Fruit fly (Drosophila melanogaster): ENCODE results near the gene CG31198.
A peak's percentile ranks its signal among the peaks of the same experiment; 100 is the strongest.

The CG31198 gene

dm6 chr3R:21777660-21778059 lies 23.5 kb downstream of the CG31198 start, which contains the start of gene Polr1H:
Polr1H (minus strand) TSS chr3R:21777847.
- peak; percentile 90 for TF ChIP-seq dm (GFP tag; optimal IDR thresholded peaks at IDR 0.05)
- TF ChIP-seq Pdp1 (GFP tag; optimal IDR thresholded peaks at IDR 0.05): peak in 1 of 2 experiments; percentile 75
- TF ChIP-seq jing (GFP tag; optimal IDR thresholded peaks at IDR 0.05): no peak
- peak; percentile 59 for TF ChIP-seq CG13287 (GFP tag; IDR thresholded peaks at IDR 0.05; ENCODE audit: partially characterized antibody)
- TF ChIP-seq Ets97D (GFP tag; optimal IDR thresholded peaks at IDR 0.05): peak; percentile 72
- TF ChIP-seq Dref (GFP tag; IDR thresholded peaks at IDR 0.05): no peak
- peak; percentile 87 for TF ChIP-seq E2f2 (GFP tag; IDR thresholded peaks at IDR 0.05)
- TF ChIP-seq Aef1 (GFP tag; IDR thresholded peaks at IDR 0.05): no peak
- 0 out of 4 replicates have a peak, but pooled peaks have one; percentile 57 for TF ChIP-seq chinmo (GFP tag; IDR thresholded peaks at IDR 0.05; ENCODE audit: partially characterized antibody)
- no peak for TF ChIP-seq CG2120 (GFP tag; optimal IDR thresholded peaks at IDR 0.05)
- TF ChIP-seq ken (GFP tag; IDR thresholded peaks at IDR 0.05): no peak
- no peak for TF ChIP-seq CG6683 (GFP tag; optimal IDR thresholded peaks at IDR 0.05)
- TF ChIP-seq CG34422 (GFP tag; IDR thresholded peaks at IDR 0.05): no peak
- TF ChIP-seq onecut (GFP tag; IDR thresholded peaks at IDR 0.05): no peak
- TF ChIP-seq Asciz (GFP tag; optimal IDR thresholded peaks at IDR 0.05): no peak
- TF ChIP-seq run (tag; optimal IDR thresholded peaks at IDR 0.05): no peak
- TF ChIP-seq btn (GFP tag; optimal IDR thresholded peaks at IDR 0.05): no peak
- peak; percentile 91 for TF ChIP-seq pzg (GFP tag; optimal IDR thresholded peaks at IDR 0.05)
- TF ChIP-seq ab (GFP tag; optimal IDR thresholded peaks at IDR 0.05): no peak
- TF ChIP-seq CG12659 (GFP tag; optimal IDR thresholded peaks at IDR 0.05): peak; percentile 37
- TF ChIP-seq vvl (GFP tag; IDR thresholded peaks at IDR 0.05): peak; percentile 36; the same call in 1 of the 2 replicates
- TF ChIP-seq Bgb (GFP tag; IDR thresholded peaks at IDR 0.05; ENCODE audit: partially characterized antibody): no peak
- no peak for TF ChIP-seq CG16815 (GFP tag; optimal IDR thresholded peaks at IDR 0.05)
- TF ChIP-seq trem (tag; optimal IDR thresholded peaks at IDR 0.05): peak; percentile 69
- TF ChIP-seq Max (GFP tag; optimal IDR thresholded peaks at IDR 0.05): peak; percentile 87
- TF ChIP-seq Trl (optimal IDR thresholded peaks at IDR 0.05): no peak
- TF ChIP-seq Trl (GFP tag; optimal IDR thresholded peaks at IDR 0.05): no peak
- TF ChIP-seq Dp (GFP tag; optimal IDR thresholded peaks at IDR 0.05): peak; percentile 81
- no peak for TF ChIP-seq CG16779 (GFP tag; IDR thresholded peaks at IDR 0.05)
- TF ChIP-seq stwl (tag; optimal IDR thresholded peaks at IDR 0.05): peak; percentile 66
- TF ChIP-seq CG13624 (GFP tag; optimal IDR thresholded peaks at IDR 0.05): peak; percentile 24
- no peak for TF ChIP-seq Hr39 (optimal IDR thresholded peaks at IDR 0.05)
- no peak for TF ChIP-seq eve (GFP tag; optimal IDR thresholded peaks at IDR 0.05)
- no peak for TF ChIP-seq CG7987 (GFP tag; optimal IDR thresholded peaks at IDR 0.05)
- TF ChIP-seq Atf-2 (GFP tag; optimal IDR thresholded peaks at IDR 0.05): no peak
- TF ChIP-seq phol (tag; optimal IDR thresholded peaks at IDR 0.05): no peak
- TF ChIP-seq pita (GFP tag; optimal IDR thresholded peaks at IDR 0.05): peak; percentile 84
- TF ChIP-seq Sry-δ (GFP tag; optimal IDR thresholded peaks at IDR 0.05): peak; percentile 22
- peak; percentile 21 for TF ChIP-seq CG2116 (GFP tag; optimal IDR thresholded peaks at IDR 0.05)
- TF ChIP-seq Opbp (GFP tag; IDR thresholded peaks at IDR 0.05; ENCODE audit: partially characterized antibody): no peak
- no peak for TF ChIP-seq bsh (GFP tag; optimal IDR thresholded peaks at IDR 0.05)
- peak; percentile 70 for TF ChIP-seq Lhr (GFP tag; optimal IDR thresholded peaks at IDR 0.05)
- peak; percentile 56 for TF ChIP-seq YL-1 (GFP tag; optimal IDR thresholded peaks at IDR 0.05)
- no peak for TF ChIP-seq lov (optimal IDR thresholded peaks at IDR 0.05)
- no peak for TF ChIP-seq lov (GFP tag; IDR thresholded peaks at IDR 0.05)
- peak; percentile 42 for TF ChIP-seq CG14710 (tag; optimal IDR thresholded peaks at IDR 0.05)
- TF ChIP-seq Fer1 (GFP tag; optimal IDR thresholded peaks at IDR 0.05): peak; percentile 41
- peak in 1 of 3 experiments; percentile 62 for TF ChIP-seq Stat92E (GFP tag; optimal IDR thresholded peaks at IDR 0.05)
- TF ChIP-seq Xrp1 (GFP tag; IDR thresholded peaks at IDR 0.05): no peak
- no peak for TF ChIP-seq al (GFP tag; IDR thresholded peaks at IDR 0.05)
- TF ChIP-seq CG9797 (GFP tag; optimal IDR thresholded peaks at IDR 0.05): peak; percentile 74
- no peak for TF ChIP-seq chm (GFP tag; IDR thresholded peaks at IDR 0.05)

Measured in whole organism, embryonic.